Worm (Caenorhabditis elegans): Measurements from ENCODE around the gene zim-2.

- TF ChIP-seq aly-2 (tag; optimal IDR thresholded peaks at IDR 0.05) (no peak), hmg-1.1 (GFP tag; IDR thresholded peaks at IDR 0.05) (no peak), lin-13 (GFP tag; optimal IDR thresholded peaks at IDR 0.05) (no peak), aha-1 (tag) (no peak), ama-1 (optimal IDR thresholded peaks at IDR 0.05) (no peak), nhr-6 (tag; optimal IDR thresholded peaks at IDR 0.05) (no peak), snpc-1.2 (GFP tag; IDR thresholded peaks at IDR 0.05) (no peak), R02D3.7 (tag; optimal IDR thresholded peaks at IDR 0.05) (no peak), skn-1 (tag; optimal IDR thresholded peaks at IDR 0.05) (no peak)
Measured at ce11 chrIV:10515128-10515527, 39.9 kb upstream of the zim-2 start, which contains the start of gene C02F4.4.
